Fruit fly (Drosophila melanogaster): Measurements from ENCODE around the gene ppk18.

The ppk18 gene

dm6 chr2L:9757990-9758814 is 12.6 kb downstream of the ppk18 start, which contains the start of gene zf30C (continued):
- TF ChIP-seq cato (GFP tag; optimal IDR thresholded peaks at IDR 0.05; ENCODE audit: borderline replicate concordance) (peak; percentile 61), CG1529 (GFP tag; optimal IDR thresholded peaks at IDR 0.05) (peak; percentile 51), C15 (GFP tag; IDR thresholded peaks at IDR 0.05) (peak; percentile 67; the same call in 1 of the 3 replicates), CG12659 (GFP tag; optimal IDR thresholded peaks at IDR 0.05) (peak; percentile 91), CG7372 (GFP tag; IDR thresholded peaks at IDR 0.05) (no peak), CG17361 (GFP tag; IDR thresholded peaks at IDR 0.05) (peak; percentile 77), Bdp1 (GFP tag; optimal IDR thresholded peaks at IDR 0.05) (peak; percentile 71), Xrp1 (GFP tag; IDR thresholded peaks at IDR 0.05) (peak; percentile 76), Ravus (GFP tag; IDR thresholded peaks at IDR 0.05) (peak; percentile 14; the same call in 1 of the 2 replicates), ash1 (GFP tag; optimal IDR thresholded peaks at IDR 0.05) (no peak), Hr51 (GFP tag; optimal IDR thresholded peaks at IDR 0.05) (peak; percentile 61 to 92), dmrt99B (tag; optimal IDR thresholded peaks at IDR 0.05) (peak; percentile 71), jigr1 (GFP tag; IDR thresholded peaks at IDR 0.05) (peak; percentile 74; the same call in 1 of the 3 replicates), CG7271 (tag; optimal IDR thresholded peaks at IDR 0.05) (no peak), stwl (tag; optimal IDR thresholded peaks at IDR 0.05) (peak; percentile 58), CG12236 (GFP tag; optimal IDR thresholded peaks at IDR 0.05) (peak; percentile 60), sd (tag; optimal IDR thresholded peaks at IDR 0.05) (no peak), CG10366 (GFP tag; IDR thresholded peaks at IDR 0.05) (peak; percentile 82), CG10274 (GFP tag; optimal IDR thresholded peaks at IDR 0.05) (peak; percentile 66), gsb-n (tag; optimal IDR thresholded peaks at IDR 0.05) (peak; percentile 58), knrl (GFP tag; IDR thresholded peaks at IDR 0.05; ENCODE audit: partially characterized antibody) (peak; percentile 69), danr (GFP tag; IDR thresholded peaks at IDR 0.05) (peak; percentile 60; the same call in 1 of the 2 replicates), CG15073 (GFP tag; optimal IDR thresholded peaks at IDR 0.05) (peak; percentile 51), NfI (GFP tag; optimal IDR thresholded peaks at IDR 0.05) (peak; percentile 82), CG7963 (GFP tag; IDR thresholded peaks at IDR 0.05; ENCODE audit: partially characterized antibody) (no peak), vnd (GFP tag; IDR thresholded peaks at IDR 0.05; ENCODE audit: partially characterized antibody) (peak; percentile 57), bsh (GFP tag; optimal IDR thresholded peaks at IDR 0.05) (peak; percentile 7 to 77), Sox102F (GFP tag; optimal IDR thresholded peaks at IDR 0.05) (peak; percentile 75), Dp (GFP tag; optimal IDR thresholded peaks at IDR 0.05) (peak; percentile 97), CG5245 (GFP tag; optimal IDR thresholded peaks at IDR 0.05) (peak; percentile 88), CG4424 (GFP tag; optimal IDR thresholded peaks at IDR 0.05) (peak; percentile 82), Side (GFP tag; optimal IDR thresholded peaks at IDR 0.05) (peak; percentile 91), Hmr (GFP tag; optimal IDR thresholded peaks at IDR 0.05) (peak; percentile 84), H2.0 (GFP tag; IDR thresholded peaks at IDR 0.05) (peak; percentile 82), Hmx (GFP tag; optimal IDR thresholded peaks at IDR 0.05) (peak; percentile 67), Nf-YB (GFP tag; optimal IDR thresholded peaks at IDR 0.05) (peak; percentile 33), CG1024 (GFP tag; IDR thresholded peaks at IDR 0.05) (peak; percentile 82), emc (GFP tag; optimal IDR thresholded peaks at IDR 0.05) (peak; percentile 85), CG4360 (GFP tag; IDR thresholded peaks at IDR 0.05) (peak; percentile 73), disco-r (GFP tag; optimal IDR thresholded peaks at IDR 0.05) (peak; percentile 62), so (GFP tag; IDR thresholded peaks at IDR 0.05) (peak; percentile 68; the same call in 2 of the 3 replicates), CG1603 (tag; optimal IDR thresholded peaks at IDR 0.05) (peak; percentile 75), CG8944 (GFP tag; optimal IDR thresholded peaks at IDR 0.05) (peak; percentile 94), CG4617 (GFP tag; optimal IDR thresholded peaks at IDR 0.05; ENCODE audit: borderline replicate concordance) (peak; percentile 88), Dek (tag; optimal IDR thresholded peaks at IDR 0.05) (peak; percentile 64), Drgx (GFP tag; IDR thresholded peaks at IDR 0.05) (peak; percentile 86), gce (GFP tag; IDR thresholded peaks at IDR 0.05) (peak; percentile 64; the same call in 1 of the 3 replicates), CG9215 (GFP tag; IDR thresholded peaks at IDR 0.05) (peak; percentile 84)
